Worm (Caenorhabditis elegans) whole organism, mixed stage, embryonic: ENCODE data around the gene K09E9.7.

Source experiments
- ham-2 ChIP-seq: fragments of 200-800 bp; sonication (Bioruptor generic); optimal IDR thresholded peaks from 2 replicates; lab custom pipeline; 2018; ENCODE audit warnings: mild to moderate bottlenecking, missing genetic modification characterization, missing compliant biosample characterization
- hlh-1 ChIP-seq: fragments of 150-350 bp; optimal IDR thresholded peaks from 2 replicates; lab custom pipeline; 2014; ENCODE audit warnings: missing biosample characterization, missing genetic modification reagents, missing genetic modification characterization
- mep-1 ChIP-seq: fragments of 150-350 bp; optimal IDR thresholded peaks from 2 replicates; lab custom pipeline; 2017; ENCODE audit warnings: missing biosample characterization, missing genetic modification reagents, missing genetic modification characterization, inconsistent platforms
- pha-4 ChIP-seq: fragments of 150-350 bp; optimal IDR thresholded peaks from 2 replicates; lab custom pipeline; 2018; ENCODE audit warnings: missing biosample characterization, missing genetic modification reagents, missing genetic modification characterization

ce11 chrX:15633964-15634363 lies 6.7 kb upstream of the K09E9.7 start:
- TF ChIP-seq mep-1 = no peak
- no peak for TF ChIP-seq hlh-1 (tag; lab: Kevin White, UChicago)
- TF ChIP-seq pha-4 (tag; lab: Kevin White, UChicago) = no peak
- no peak for TF ChIP-seq ham-2 (GFP tag; lab: Kevin White, UChicago)
